Worm (Caenorhabditis elegans) whole organism, early embryonic: ENCODE results near the gene col-119.
A peak's percentile ranks its signal among the peaks of the same experiment; 100 is the strongest.

Experiments
- F13C5.2 ChIP-seq: sonication (generic microtip); optimal IDR thresholded peaks from 2 replicates; lab custom pipeline; 2017; ENCODE audit warnings: mild to moderate bottlenecking, missing genetic modification characterization, inconsistent platforms, missing compliant biosample characterization
- aly-1 ChIP-seq: sonication (generic microtip); optimal IDR thresholded peaks from 2 replicates; lab custom pipeline; 2016; ENCODE audit warnings: missing genetic modification characterization, missing compliant biosample characterization
- ama-1 ChIP-seq: fragments of 150-350 bp; optimal IDR thresholded peaks from 2 replicates; lab custom pipeline; 2014
- ceh-13 ChIP-seq: fragments of 200-800 bp; sonication (Bioruptor generic); optimal IDR thresholded peaks from 2 replicates; lab custom pipeline; 2018; ENCODE audit warnings: mild to moderate bottlenecking, missing genetic modification characterization, missing compliant biosample characterization
- ceh-36 ChIP-seq: sonication (generic microtip); optimal IDR thresholded peaks from 2 replicates; lab custom pipeline; 2016; ENCODE audit warnings: missing genetic modification characterization, inconsistent platforms, missing compliant biosample characterization
- ets-7 ChIP-seq: sonication (generic microtip); optimal IDR thresholded peaks from 2 replicates; lab custom pipeline; 2016; ENCODE audit warnings: missing genotype, missing genetic modification characterization, missing compliant biosample characterization
- flt-1 ChIP-seq: fragments of 200-800 bp; sonication (Bioruptor generic); IDR thresholded peaks from 2 replicates; pipeline ENCODE4 v1.3.6; 2022; ENCODE audit warnings: missing genetic modification characterization, missing compliant biosample characterization
- hmbx-1 ChIP-seq: sonication (generic microtip); optimal IDR thresholded peaks from 2 replicates; lab custom pipeline; 2016; ENCODE audit warnings: mild to moderate bottlenecking, missing genetic modification characterization, missing compliant biosample characterization
- hnd-1 ChIP-seq: sonication (generic microtip); optimal IDR thresholded peaks from 2 replicates; lab custom pipeline; 2016; ENCODE audit warnings: missing genetic modification characterization, missing compliant biosample characterization
- pes-1 ChIP-seq: fragments of 200-800 bp; sonication (Bioruptor generic); IDR thresholded peaks from 2 replicates; pipeline ENCODE4 v1.3.6; 2022; ENCODE audit warnings: missing genetic modification reagents, missing genetic modification characterization, missing compliant biosample characterization
- sea-1 ChIP-seq: fragments of 200-800 bp; sonication (Bioruptor generic); conservative IDR thresholded peaks from 2 replicates; pipeline ENCODE4 v1.3.6; 2022; ENCODE audit warnings: missing genetic modification characterization, missing compliant biosample characterization
- tbx-11 ChIP-seq: fragments of 200-800 bp; sonication (Bioruptor generic); IDR thresholded peaks from 2 replicates; pipeline ENCODE4 v1.3.6; 2022; ENCODE audit warnings: missing genetic modification characterization, missing compliant biosample characterization
- tra-4 ChIP-seq: sonication (generic microtip); optimal IDR thresholded peaks from 2 replicates; lab custom pipeline; 2017; ENCODE audit warnings: missing genetic modification characterization, missing compliant biosample characterization

ce11 chrIV:8973249-8973958, 6.2 kb downstream of the col-119 start, which contains the start of gene C53B4.3:
- TF ChIP-seq pes-1 (GFP tag; lab: Robert Waterston, UW) (0 out of 2 replicates have a peak, but pooled peaks have one; percentile 69), ama-1 (no peak), ets-7 (no peak), tbx-11 (GFP tag; lab: Robert Waterston, UW) (no peak), ceh-36 (tag; lab: Kevin White, UChicago) (no peak), flt-1 (no peak), hmbx-1 (tag; lab: Kevin White, UChicago) (no peak), hnd-1 (tag; lab: Kevin White, UChicago) (no peak), tra-4 (no peak), ceh-13 (GFP tag; lab: Kevin White, UChicago) (no peak), aly-1 (no peak), F13C5.2 (tag; lab: Kevin White, UChicago) (no peak), sea-1 (GFP tag; lab: Robert Waterston, UW) (no peak)
